Worm (Caenorhabditis elegans) whole organism, L1 larva: ENCODE results near the gene asna-1.

Experiments used
- C04F5.9 ChIP-seq: sonication (generic microtip); optimal IDR thresholded peaks from 2 replicates; lab custom pipeline; 2016; ENCODE audit warnings: missing genetic modification characterization, missing compliant biosample characterization
- aha-1 ChIP-seq: fragments of 150-350 bp; optimal IDR thresholded peaks from 2 replicates; lab custom pipeline; 2014; ENCODE audit warnings: missing biosample characterization, missing genetic modification characterization
- alr-1 ChIP-seq: fragments of 200-800 bp; sonication (Bioruptor generic); optimal IDR thresholded peaks from 2 replicates; lab custom pipeline; 2018; ENCODE audit warnings: borderline replicate concordance, mild to moderate bottlenecking, missing genetic modification characterization, missing compliant biosample characterization
- aly-2 ChIP-seq: fragments of 150-350 bp; optimal IDR thresholded peaks from 2 replicates; lab custom pipeline; 2014; ENCODE audit warnings: missing biosample characterization, missing genetic modification characterization
- blmp-1 ChIP-seq: fragments of 150-350 bp; optimal IDR thresholded peaks from 2 replicates; lab custom pipeline; 2014; ENCODE audit warnings: missing biosample characterization, missing genetic modification characterization
- ceh-8 ChIP-seq: fragments of 200-800 bp; sonication (Bioruptor generic); optimal IDR thresholded peaks from 2 replicates; lab custom pipeline; 2018; ENCODE audit warnings: mild to moderate bottlenecking, missing genetic modification characterization, moderate library complexity, missing compliant biosample characterization
- ceh-82 ChIP-seq, 3 experiments: fragments of 150-350 bp in 1 of 3; sonication (generic microtip) in 2 of 3; optimal IDR thresholded peaks; 2 replicates each; lab custom pipeline; 2014 to 2017; ENCODE audit warnings: missing biosample characterization in 3 of 3, missing genetic modification characterization in 3 of 3
- ceh-90 ChIP-seq: sonication (generic microtip); optimal IDR thresholded peaks from 2 replicates; lab custom pipeline; 2016; ENCODE audit warnings: missing genetic modification characterization, missing compliant biosample characterization
- dpl-1 ChIP-seq, 3 experiments: fragments of 150-350 bp in 2 of 3; sonication (generic microtip) in 1 of 3; optimal IDR thresholded peaks; 2 replicates each; lab custom pipeline; 2014 to 2017; ENCODE audit warnings: missing biosample characterization in 3 of 3, missing genetic modification characterization in 3 of 3, missing genetic modification reagents in 3 of 3
- efl-1 ChIP-seq, 4 experiments: fragments of 150-350 bp; optimal IDR thresholded peaks in 3 of 4; peaks in 1 of 4; 1 replicate in 1 of 4; 2 replicates in 3 of 4; lab custom pipeline; 2014; ENCODE audit warnings: missing biosample characterization in 2 of 4, missing genetic modification characterization in 2 of 4, missing genetic modification reagents in 2 of 4
- elt-3 ChIP-seq, 6 experiments: fragments of 150-350 bp in 1 of 6; sonication (generic microtip); optimal IDR thresholded peaks; 2 replicates each; lab custom pipeline; 2017 to 2018; ENCODE audit warnings: missing biosample characterization in 6 of 6, missing genetic modification characterization in 6 of 6, inconsistent platforms in 1 of 6
- ets-5 ChIP-seq: fragments of 200-800 bp; sonication (Bioruptor generic); IDR thresholded peaks from 2 replicates; pipeline ENCODE4 v1.3.6; 2022; ENCODE audit warnings: missing genetic modification characterization, missing compliant biosample characterization
- fkh-4 ChIP-seq: sonication (generic microtip); optimal IDR thresholded peaks from 2 replicates; lab custom pipeline; 2016; ENCODE audit warnings: missing compliant biosample characterization, missing genetic modification characterization, borderline replicate concordance
- fkh-8 ChIP-seq: sonication (generic microtip); optimal IDR thresholded peaks from 2 replicates; lab custom pipeline; 2016; ENCODE audit warnings: mild to moderate bottlenecking, missing genetic modification characterization, missing compliant biosample characterization
- grh-1 ChIP-seq: fragments of 200-800 bp; sonication (Bioruptor generic); IDR thresholded peaks from 2 replicates; pipeline ENCODE4 v1.3.6; 2022; ENCODE audit warnings: missing genetic modification reagents, missing genetic modification characterization, missing compliant biosample characterization
- hlh-17 ChIP-seq: fragments of 200-800 bp; sonication (Bioruptor generic); optimal IDR thresholded peaks from 2 replicates; lab custom pipeline; 2018; ENCODE audit warnings: missing genetic modification characterization, mild to moderate bottlenecking, missing compliant biosample characterization, moderate library complexity, borderline replicate concordance
- hlh-4 ChIP-seq: sonication (generic microtip); optimal IDR thresholded peaks from 2 replicates; lab custom pipeline; 2016; ENCODE audit warnings: mild to moderate bottlenecking, missing genetic modification characterization, missing compliant biosample characterization
- hpl-2 ChIP-seq: fragments of 150-350 bp; optimal IDR thresholded peaks from 2 replicates; lab custom pipeline; 2014; ENCODE audit warnings: missing biosample characterization, missing genetic modification reagents, missing genetic modification characterization
- irx-1 ChIP-seq: sonication (generic microtip); optimal IDR thresholded peaks from 2 replicates; lab custom pipeline; 2016; ENCODE audit warnings: missing genetic modification characterization, missing compliant biosample characterization
- isw-1 ChIP-seq: fragments of 200-800 bp; sonication (Bioruptor generic); IDR thresholded peaks from 2 replicates; pipeline ENCODE4 v1.3.6; 2022; ENCODE audit warnings: missing genetic modification characterization, missing compliant biosample characterization
- lin-14 ChIP-seq: fragments of 200-800 bp; sonication (Bioruptor generic); optimal IDR thresholded peaks from 2 replicates; lab custom pipeline; 2018; ENCODE audit warnings: mild to moderate bottlenecking, missing genetic modification characterization, moderate library complexity, missing compliant biosample characterization
- lir-3 ChIP-seq: sonication (generic microtip); optimal IDR thresholded peaks from 2 replicates; lab custom pipeline; 2016; ENCODE audit warnings: mild to moderate bottlenecking, missing genetic modification characterization, moderate library complexity, missing compliant biosample characterization; ENCODE audit not compliant: poor library complexity
- mab-9 ChIP-seq: fragments of 200-800 bp; sonication (Bioruptor generic); IDR thresholded peaks from 2 replicates; pipeline ENCODE4 v1.3.6; 2022; ENCODE audit warnings: missing genetic modification reagents, missing genetic modification characterization, missing compliant biosample characterization
- nhr-11 ChIP-seq: fragments of 150-350 bp; optimal IDR thresholded peaks from 2 replicates; lab custom pipeline; 2014; ENCODE audit warnings: missing biosample characterization, missing genetic modification characterization
- nhr-12 ChIP-seq: sonication (generic microtip); optimal IDR thresholded peaks from 2 replicates; lab custom pipeline; 2017; ENCODE audit warnings: missing biosample characterization, missing genetic modification characterization
- nhr-19 ChIP-seq: fragments of 200-800 bp; sonication (Bioruptor generic); conservative IDR thresholded peaks from 2 replicates; pipeline ENCODE4 v1.3.6; 2022; ENCODE audit warnings: missing genetic modification characterization, missing compliant biosample characterization
- nhr-20 ChIP-seq: sonication (generic microtip); optimal IDR thresholded peaks from 2 replicates; lab custom pipeline; 2016; ENCODE audit warnings: mild to moderate bottlenecking, missing genetic modification characterization, missing compliant biosample characterization
- nhr-237 ChIP-seq: fragments of 150-350 bp; optimal IDR thresholded peaks from 2 replicates; lab custom pipeline; 2014; ENCODE audit warnings: missing biosample characterization, missing genetic modification characterization
- nhr-47 ChIP-seq: sonication (generic microtip); optimal IDR thresholded peaks from 2 replicates; lab custom pipeline; 2016; ENCODE audit warnings: mild to moderate bottlenecking, missing genetic modification characterization, moderate library complexity, missing compliant biosample characterization
- nhr-71 ChIP-seq: sonication (generic microtip); optimal IDR thresholded peaks from 2 replicates; lab custom pipeline; 2016; ENCODE audit warnings: mild to moderate bottlenecking, missing genetic modification characterization, moderate library complexity, missing compliant biosample characterization
- nhr-85 ChIP-seq: sonication (generic microtip); peaks from one replicate; lab custom pipeline; 2016; ENCODE audit warnings: missing genetic modification characterization, inconsistent platforms, missing compliant biosample characterization
- pag-3 ChIP-seq: sonication (generic microtip); optimal IDR thresholded peaks from 2 replicates; lab custom pipeline; 2017; ENCODE audit warnings: missing genetic modification characterization, mild to moderate bottlenecking, missing compliant biosample characterization, antibody characterized with exemption, borderline replicate concordance; ENCODE audit not compliant: insufficient read depth
- rnt-1 ChIP-seq: sonication (generic microtip); optimal IDR thresholded peaks from 2 replicates; lab custom pipeline; 2016; ENCODE audit warnings: mild to moderate bottlenecking, missing genetic modification characterization, moderate library complexity, missing compliant biosample characterization
- snpc-4 ChIP-seq: fragments of 150-350 bp; optimal IDR thresholded peaks from 2 replicates; lab custom pipeline; 2014; ENCODE audit warnings: missing biosample characterization, missing genetic modification characterization
- snu-23 ChIP-seq: sonication (generic microtip); optimal IDR thresholded peaks from 2 replicates; lab custom pipeline; 2016; ENCODE audit warnings: missing genetic modification characterization, missing compliant biosample characterization
- sptf-1 ChIP-seq: fragments of 150-350 bp; optimal IDR thresholded peaks from 2 replicates; lab custom pipeline; 2014; ENCODE audit warnings: missing biosample characterization, missing genetic modification characterization
- swsn-7 ChIP-seq: sonication (generic microtip); optimal IDR thresholded peaks from 2 replicates; lab custom pipeline; 2016; ENCODE audit warnings: missing genetic modification characterization, missing compliant biosample characterization
- unc-30 ChIP-seq: sonication (generic microtip); optimal IDR thresholded peaks from 2 replicates; lab custom pipeline; 2017; ENCODE audit warnings: missing biosample characterization, missing genetic modification characterization
- unc-62 ChIP-seq: fragments of 150-350 bp; optimal IDR thresholded peaks from 2 replicates; lab custom pipeline; 2014; ENCODE audit warnings: missing biosample characterization, missing genetic modification reagents, missing genetic modification characterization
- unc-86 ChIP-seq: sonication (generic microtip); optimal IDR thresholded peaks from 2 replicates; lab custom pipeline; 2016; ENCODE audit warnings: missing genetic modification characterization, missing compliant biosample characterization
- vab-15 ChIP-seq: sonication (generic microtip); optimal IDR thresholded peaks from 2 replicates; lab custom pipeline; 2017; ENCODE audit warnings: missing genotype, mild to moderate bottlenecking, missing genetic modification characterization, missing compliant biosample characterization
- xbp-1 ChIP-seq: sonication (generic microtip); optimal IDR thresholded peaks from 2 replicates; lab custom pipeline; 2016; ENCODE audit warnings: missing genetic modification characterization, missing compliant biosample characterization
- zip-4 ChIP-seq: fragments of 200-800 bp; sonication (Bioruptor generic); optimal IDR thresholded peaks from 2 replicates; lab custom pipeline; 2018; ENCODE audit warnings: mild to moderate bottlenecking, missing genetic modification characterization, moderate library complexity, missing compliant biosample characterization

The asna-1 gene

ce11 chrIII:8899767-8900166 is 4.9 kb downstream of the asna-1 start (continued):
- TF ChIP-seq alr-1 (tag; lab: Kevin White, UChicago): no peak
- TF ChIP-seq nhr-85: peak; percentile 33

ce11 chrIII:8901078-8901477 is 6.2 kb downstream of the asna-1 start:
- TF ChIP-seq nhr-85 (peak; percentile 37), lin-14 (GFP tag; lab: Kevin White, UChicago) (peak; percentile 39), nhr-19 (GFP tag; lab: Robert Waterston, UW) (peak; percentile 29), snu-23 (GFP tag; lab: Kevin White, UChicago) (peak; percentile 19), swsn-7 (tag; lab: Kevin White, UChicago) (peak; percentile 58), nhr-71 (peak; percentile 35), grh-1 (GFP tag; lab: Robert Waterston, UW) (0 out of 2 replicates have a peak, but pooled peaks have one; percentile 15), C04F5.9 (tag; lab: Kevin White, UChicago) (peak; percentile 48), nhr-47 (tag; lab: Kevin White, UChicago) (peak; percentile 11)

- no peak for TF ChIP-seq efl-1 (optimal IDR thresholded peaks at IDR 0.05; lab: Kevin White, UChicago)
- TF ChIP-seq efl-1 (GFP tag; optimal IDR thresholded peaks at IDR 0.05 in 1 of 2; lab: Kevin White, UChicago): peak in 1 of 2 experiments; percentile 79
- no peak for TF ChIP-seq grh-1 (GFP tag; lab: Robert Waterston, UW)
These were observed 8.4 kb downstream of the asna-1 start for ce11 chrIII:8903263-8903662.

ce11 chrIII:8904044-8904443 is 9.2 kb downstream of the asna-1 start, which contains the start of gene lin-9:
TSS of gene lin-9 (minus strand) at chrIII:8904131.
- TF ChIP-seq nhr-20 (tag; lab: Kevin White, UChicago): peak; percentile 97
- TF ChIP-seq nhr-11 (tag; lab: Kevin White, UChicago): peak; percentile 88
- TF ChIP-seq xbp-1 (tag; lab: Kevin White, UChicago): peak; percentile 95
- TF ChIP-seq ceh-82 (tag; optimal IDR thresholded peaks at IDR 0.05; lab: Kevin White, UChicago): peak; percentile 90 to 98 (median 95)
- peak; percentile 100 for TF ChIP-seq C04F5.9 (tag; lab: Kevin White, UChicago)
- TF ChIP-seq efl-1 (optimal IDR thresholded peaks at IDR 0.05; lab: Kevin White, UChicago): peak; percentile 96 to 97
- peak; percentile 95 to 100 for TF ChIP-seq efl-1 (GFP tag; optimal IDR thresholded peaks at IDR 0.05 in 1 of 2; lab: Kevin White, UChicago)
- TF ChIP-seq blmp-1 (tag; lab: Kevin White, UChicago): peak; percentile 92
- no peak for TF ChIP-seq alr-1 (tag; lab: Kevin White, UChicago)
- peak; percentile 72 for TF ChIP-seq nhr-237 (tag; lab: Kevin White, UChicago)
- no peak for TF ChIP-seq sptf-1 (tag; lab: Kevin White, UChicago)
- peak; percentile 96 for TF ChIP-seq fkh-8 (tag; lab: Kevin White, UChicago)
- peak; percentile 30 for TF ChIP-seq nhr-12
- TF ChIP-seq nhr-47 (tag; lab: Kevin White, UChicago): peak; percentile 98
- TF ChIP-seq irx-1: peak; percentile 97
- TF ChIP-seq ets-5 (GFP tag; lab: Robert Waterston, UW): no peak
- peak; percentile 62 for TF ChIP-seq vab-15 (tag; lab: Kevin White, UChicago)
- peak; percentile 97 for TF ChIP-seq isw-1 (GFP tag; lab: Robert Waterston, UW)
- TF ChIP-seq snpc-4 (tag; lab: Kevin White, UChicago): peak; percentile 79
- peak; percentile 80 for TF ChIP-seq fkh-4 (tag; lab: Kevin White, UChicago)
- TF ChIP-seq hlh-4 (tag; lab: Kevin White, UChicago): no peak
- peak in 4 of 6 experiments; percentile 61 to 90 (median 74) for TF ChIP-seq elt-3 (tag; optimal IDR thresholded peaks at IDR 0.05; lab: Kevin White, UChicago)
- TF ChIP-seq ceh-8: peak; percentile 93
- TF ChIP-seq dpl-1 (GFP tag; optimal IDR thresholded peaks at IDR 0.05; lab: Kevin White, UChicago): peak; percentile 96 to 97 (median 96)
- peak; percentile 50 for TF ChIP-seq aha-1 (tag; lab: Kevin White, UChicago)
- no peak for TF ChIP-seq unc-30
- TF ChIP-seq aly-2 (tag; lab: Kevin White, UChicago): peak; percentile 90
- TF ChIP-seq hpl-2 (GFP tag; lab: Kevin White, UChicago): peak; percentile 66
- peak; percentile 93 for TF ChIP-seq mab-9 (GFP tag; lab: Robert Waterston, UW)
- no peak for TF ChIP-seq pag-3 (tag; lab: Kevin White, UChicago)
- peak; percentile 56 for TF ChIP-seq ceh-90 (tag; lab: Kevin White, UChicago)
- peak; percentile 97 for TF ChIP-seq swsn-7 (tag; lab: Kevin White, UChicago)
- TF ChIP-seq hlh-17: no peak
- TF ChIP-seq rnt-1: peak; percentile 98
- TF ChIP-seq grh-1 (GFP tag; lab: Robert Waterston, UW): peak; percentile 95
- peak; percentile 80 for TF ChIP-seq lir-3 (tag; lab: Kevin White, UChicago)
- peak; percentile 93 for TF ChIP-seq zip-4
- peak; percentile 95 for TF ChIP-seq unc-86 (tag; lab: Kevin White, UChicago)
- TF ChIP-seq unc-62 (GFP tag; lab: Kevin White, UChicago): no peak
